Worm (Caenorhabditis elegans) whole organism, late embryonic: ENCODE measurements around the gene Y15E3A.3.
A peak's percentile ranks its signal among the peaks of the same experiment; 100 is the strongest.

Source experiments
- C38D4.7 ChIP-seq: fragments of 200-800 bp; sonication (Bioruptor generic); optimal IDR thresholded peaks from 2 replicates; lab custom pipeline; 2018; ENCODE audit warnings: mild to moderate bottlenecking, missing genetic modification characterization, moderate library complexity, missing compliant biosample characterization
- K02D7.2 ChIP-seq: sonication (generic microtip); optimal IDR thresholded peaks from 2 replicates; lab custom pipeline; 2017; ENCODE audit warnings: mild to moderate bottlenecking, missing genetic modification characterization, missing compliant biosample characterization
- ceh-14 ChIP-seq: sonication (generic microtip); optimal IDR thresholded peaks from 2 replicates; lab custom pipeline; 2016; ENCODE audit warnings: missing genotype, missing genetic modification characterization, missing compliant biosample characterization
- ceh-18 ChIP-seq: sonication (generic microtip); optimal IDR thresholded peaks from 2 replicates; lab custom pipeline; 2016; ENCODE audit warnings: missing genetic modification characterization, missing compliant biosample characterization
- ceh-19 ChIP-seq: fragments of 200-800 bp; sonication (Bioruptor generic); optimal IDR thresholded peaks from 2 replicates; lab custom pipeline; 2018; ENCODE audit warnings: mild to moderate bottlenecking, missing genetic modification characterization, missing compliant biosample characterization
- ceh-2 ChIP-seq: sonication (generic microtip); optimal IDR thresholded peaks from 2 replicates; lab custom pipeline; 2016; ENCODE audit warnings: missing genotype, missing genetic modification characterization, missing compliant biosample characterization
- ceh-22 ChIP-seq: sonication (generic microtip); optimal IDR thresholded peaks from 2 replicates; lab custom pipeline; 2017; ENCODE audit warnings: missing biosample characterization, missing genetic modification characterization
- ceh-24 ChIP-seq: sonication (generic microtip); optimal IDR thresholded peaks from 2 replicates; lab custom pipeline; 2016; ENCODE audit warnings: mild to moderate bottlenecking, missing genetic modification characterization, missing compliant biosample characterization
- ceh-30 ChIP-seq: fragments of 150-350 bp; optimal IDR thresholded peaks from 2 replicates; lab custom pipeline; 2014; ENCODE audit warnings: missing biosample characterization, missing genetic modification characterization
- ceh-31 ChIP-seq: sonication (generic microtip); optimal IDR thresholded peaks from 2 replicates; lab custom pipeline; 2016; ENCODE audit warnings: missing genetic modification characterization, missing compliant biosample characterization
- ceh-34 ChIP-seq: sonication (generic microtip); optimal IDR thresholded peaks from 2 replicates; lab custom pipeline; 2016; ENCODE audit warnings: mild to moderate bottlenecking, missing genetic modification characterization, missing compliant biosample characterization
- ceh-6 ChIP-seq: fragments of 200-800 bp; sonication (Bioruptor generic); optimal IDR thresholded peaks from 2 replicates; lab custom pipeline; 2018; ENCODE audit warnings: mild to moderate bottlenecking, missing genetic modification characterization, missing compliant biosample characterization
- ceh-9 ChIP-seq: sonication (generic microtip); optimal IDR thresholded peaks from 2 replicates; lab custom pipeline; 2016; ENCODE audit warnings: mild to moderate bottlenecking, missing genetic modification characterization, inconsistent platforms, missing compliant biosample characterization
- che-1 ChIP-seq: sonication (generic microtip); optimal IDR thresholded peaks from 2 replicates; lab custom pipeline; 2016; ENCODE audit warnings: mild to moderate bottlenecking, missing genetic modification characterization, missing compliant biosample characterization
- dve-1 ChIP-seq: sonication (generic microtip); optimal IDR thresholded peaks from 2 replicates; lab custom pipeline; 2017; ENCODE audit warnings: antibody characterized with exemption, mild to moderate bottlenecking, missing genetic modification characterization, missing compliant biosample characterization
- elt-2 ChIP-seq: sonication (generic microtip); optimal IDR thresholded peaks from 2 replicates; lab custom pipeline; 2016; ENCODE audit warnings: missing genetic modification reagents, missing genetic modification characterization, missing compliant biosample characterization
- ets-4 ChIP-seq: sonication (generic microtip); optimal IDR thresholded peaks from 2 replicates; lab custom pipeline; 2016; ENCODE audit warnings: missing genetic modification characterization, missing compliant biosample characterization
- fkh-10 ChIP-seq: fragments of 150-350 bp; optimal IDR thresholded peaks from 2 replicates; lab custom pipeline; 2014; ENCODE audit warnings: missing biosample characterization, missing genetic modification reagents, missing genetic modification characterization
- hlh-13 ChIP-seq: fragments of 200-800 bp; sonication (Bioruptor generic); optimal IDR thresholded peaks from 2 replicates; lab custom pipeline; 2018; ENCODE audit warnings: mild to moderate bottlenecking, missing genetic modification characterization, missing compliant biosample characterization
- hlh-15 ChIP-seq: sonication (generic microtip); optimal IDR thresholded peaks from 2 replicates; lab custom pipeline; 2016; ENCODE audit warnings: missing genetic modification characterization, missing compliant biosample characterization
- hlh-30 ChIP-seq: sonication (generic microtip); optimal IDR thresholded peaks from 2 replicates; lab custom pipeline; 2017; ENCODE audit warnings: antibody characterized with exemption, missing genetic modification characterization, missing compliant biosample characterization; ENCODE audit not compliant: insufficient read depth
- hlh-6 ChIP-seq: sonication (generic microtip); optimal IDR thresholded peaks from 2 replicates; lab custom pipeline; 2016; ENCODE audit warnings: missing genotype, missing genetic modification characterization, missing compliant biosample characterization
- hlh-8 ChIP-seq: sonication (generic microtip); optimal IDR thresholded peaks from 2 replicates; lab custom pipeline; 2016; ENCODE audit warnings: missing genotype, missing genetic modification characterization, missing compliant biosample characterization
- lim-6 ChIP-seq: sonication (generic microtip); optimal IDR thresholded peaks from 2 replicates; lab custom pipeline; 2016; ENCODE audit warnings: missing genetic modification characterization, missing compliant biosample characterization
- lin-11 ChIP-seq: fragments of 200-800 bp; sonication (Bioruptor generic); optimal IDR thresholded peaks from 2 replicates; lab custom pipeline; 2018; ENCODE audit warnings: mild to moderate bottlenecking, missing genetic modification characterization, missing compliant biosample characterization
- madf-2 ChIP-seq: sonication (generic microtip); optimal IDR thresholded peaks from 2 replicates; lab custom pipeline; 2017; ENCODE audit warnings: missing genetic modification characterization, missing compliant biosample characterization
- mec-3 ChIP-seq: sonication (generic microtip); optimal IDR thresholded peaks from 2 replicates; lab custom pipeline; 2016; ENCODE audit warnings: borderline replicate concordance, missing genetic modification characterization, missing compliant biosample characterization
- nfya-1 ChIP-seq: sonication (generic microtip); optimal IDR thresholded peaks from 2 replicates; lab custom pipeline; 2017; ENCODE audit warnings: missing genetic modification characterization, mild to moderate bottlenecking, missing compliant biosample characterization, antibody characterized with exemption, moderate library complexity
- npax-4 ChIP-seq: sonication (generic microtip); optimal IDR thresholded peaks from 2 replicates; lab custom pipeline; 2016; ENCODE audit warnings: missing genetic modification characterization, missing compliant biosample characterization
- odd-2 ChIP-seq: sonication (generic microtip); optimal IDR thresholded peaks from 2 replicates; lab custom pipeline; 2017; ENCODE audit warnings: antibody characterized with exemption, mild to moderate bottlenecking, missing genetic modification characterization, missing compliant biosample characterization
- pqm-1 ChIP-seq: sonication (generic microtip); optimal IDR thresholded peaks from 2 replicates; lab custom pipeline; 2016; ENCODE audit warnings: missing genetic modification characterization, missing compliant biosample characterization
- ref-2 ChIP-seq: sonication (generic microtip); optimal IDR thresholded peaks from 2 replicates; lab custom pipeline; 2016; ENCODE audit warnings: missing genetic modification characterization, missing compliant biosample characterization
- rnt-1 ChIP-seq: sonication (generic microtip); optimal IDR thresholded peaks from 2 replicates; lab custom pipeline; 2016; ENCODE audit warnings: missing genetic modification characterization, missing compliant biosample characterization
- sox-2 ChIP-seq: fragments of 200-800 bp; sonication (Bioruptor generic); IDR thresholded peaks from 2 replicates; pipeline ENCODE4 v1.3.6; 2022; ENCODE audit warnings: missing genetic modification reagents, missing genetic modification characterization, missing compliant biosample characterization
- sox-4 ChIP-seq: sonication (generic microtip); optimal IDR thresholded peaks from 2 replicates; lab custom pipeline; 2017; ENCODE audit warnings: mild to moderate bottlenecking, missing genetic modification characterization, inconsistent platforms, missing compliant biosample characterization
- syd-9 ChIP-seq: sonication (generic microtip); optimal IDR thresholded peaks from 2 replicates; lab custom pipeline; 2016; ENCODE audit warnings: mild to moderate bottlenecking, missing genetic modification characterization, moderate library complexity, missing compliant biosample characterization
- tbx-2 ChIP-seq: sonication (generic microtip); optimal IDR thresholded peaks from 2 replicates; lab custom pipeline; 2016; ENCODE audit warnings: missing genetic modification characterization, missing compliant biosample characterization
- unc-42 ChIP-seq: sonication (generic microtip); optimal IDR thresholded peaks from 2 replicates; lab custom pipeline; 2016; ENCODE audit warnings: missing genotype, missing genetic modification characterization, missing compliant biosample characterization
- unc-55 ChIP-seq: sonication (generic microtip); optimal IDR thresholded peaks from 2 replicates; lab custom pipeline; 2017; ENCODE audit warnings: missing biosample characterization, missing genetic modification reagents, missing genetic modification characterization
- unc-86 ChIP-seq: sonication (generic microtip); optimal IDR thresholded peaks from 2 replicates; lab custom pipeline; 2016; ENCODE audit warnings: missing genetic modification characterization, missing compliant biosample characterization
- zip-5 ChIP-seq: sonication (generic microtip); optimal IDR thresholded peaks from 2 replicates; lab custom pipeline; 2016; ENCODE audit warnings: missing genetic modification characterization, missing compliant biosample characterization
- ztf-16 ChIP-seq: sonication (generic microtip); optimal IDR thresholded peaks from 2 replicates; lab custom pipeline; 2017; ENCODE audit warnings: missing genetic modification characterization, missing compliant biosample characterization

The Y15E3A.3 gene

DNA sequence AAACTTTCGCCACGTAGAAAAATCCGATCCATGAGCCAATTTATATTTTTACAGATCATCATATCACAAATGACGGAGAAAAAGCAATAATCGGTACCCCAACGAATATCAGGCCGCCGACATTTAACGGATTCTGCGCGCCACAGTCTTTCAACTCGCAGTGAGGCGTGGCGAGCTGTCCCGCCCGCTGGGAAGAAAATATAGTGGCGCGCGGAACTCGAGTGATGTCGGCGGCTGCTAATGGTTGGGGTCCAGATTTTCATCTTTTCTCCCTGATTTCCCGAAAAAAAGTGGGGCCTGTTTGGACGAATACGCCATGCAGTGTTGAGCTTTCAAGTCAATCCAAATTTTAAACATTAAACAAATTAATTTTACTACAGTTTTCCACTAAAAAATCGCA, 47.0 kb downstream of the Y15E3A.3 start:
- TF ChIP-seq ceh-22 (tag; lab: Kevin White, UChicago) (no peak), lin-11 (tag; lab: Kevin White, UChicago) (no peak), nfya-1 (tag; lab: Kevin White, UChicago) (no peak), hlh-13 (GFP tag; lab: Kevin White, UChicago) (no peak), lim-6 (tag; lab: Kevin White, UChicago) (no peak), ztf-16 (tag; lab: Kevin White, UChicago) (no peak), unc-42 (tag; lab: Kevin White, UChicago) (no peak), K02D7.2 (tag; lab: Kevin White, UChicago) (no peak), hlh-6 (tag; lab: Kevin White, UChicago) (no peak), ceh-9 (tag; lab: Kevin White, UChicago) (no peak), odd-2 (tag; lab: Kevin White, UChicago) (no peak), npax-4 (tag; lab: Kevin White, UChicago) (no peak), hlh-30 (no peak), pqm-1 (no peak), unc-55 (GFP tag; lab: Kevin White, UChicago) (no peak)

DNA sequence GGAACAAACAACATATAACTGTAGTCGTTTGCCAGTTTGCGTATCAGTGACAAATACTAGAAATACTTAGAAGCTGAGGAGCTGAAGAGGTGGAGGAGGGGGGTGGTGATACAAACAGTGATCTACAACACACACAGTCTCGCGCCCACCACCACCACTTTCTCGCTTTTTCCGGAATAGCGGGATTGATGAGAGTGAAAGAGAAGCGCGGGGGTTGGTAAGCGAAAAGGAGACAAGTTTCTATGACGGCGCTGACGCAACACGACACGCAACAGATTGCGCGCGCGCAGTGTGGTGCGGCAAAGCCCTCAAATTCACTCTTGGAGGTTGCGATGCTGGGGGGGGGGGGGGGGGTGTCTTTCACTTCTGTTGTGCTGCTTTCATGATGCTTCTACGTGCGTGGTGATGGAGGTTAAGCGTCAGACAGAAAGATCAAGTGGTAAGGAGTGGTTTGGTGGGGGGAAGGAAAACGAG, 47.9 kb downstream of the Y15E3A.3 start, which contains the start of gene kin-20:
kin-20 (minus strand) TSS at position 51 of the 474 bp plus-strand sequence.
- no peak for TF ChIP-seq unc-86 (tag; lab: Kevin White, UChicago)
- no peak for TF ChIP-seq dve-1
- no peak for TF ChIP-seq che-1 (tag; lab: Kevin White, UChicago)
- TF ChIP-seq ceh-14 (tag; lab: Kevin White, UChicago) = no peak
- no peak for TF ChIP-seq hlh-8 (tag; lab: Kevin White, UChicago)
- TF ChIP-seq sox-2 = no peak
- TF ChIP-seq ztf-16 (tag; lab: Kevin White, UChicago) = no peak
- peak; percentile 31 for TF ChIP-seq ceh-31 (tag; lab: Kevin White, UChicago)
- peak; percentile 23 for TF ChIP-seq ceh-34 (tag; lab: Kevin White, UChicago)
- TF ChIP-seq ets-4 (tag; lab: Kevin White, UChicago) = no peak
- TF ChIP-seq ceh-6 (GFP tag; lab: Kevin White, UChicago) = no peak
- TF ChIP-seq zip-5 (tag; lab: Kevin White, UChicago) = no peak
- no peak for TF ChIP-seq ceh-24 (tag; lab: Kevin White, UChicago)
- no peak for TF ChIP-seq syd-9 (tag; lab: Kevin White, UChicago)
- TF ChIP-seq ceh-30 (tag; lab: Kevin White, UChicago) = no peak
- TF ChIP-seq hlh-13 (GFP tag; lab: Kevin White, UChicago) = peak; percentile 7
- TF ChIP-seq hlh-15 = no peak
- no peak for TF ChIP-seq mec-3
- peak; percentile 10 for TF ChIP-seq rnt-1
- TF ChIP-seq madf-2 (tag; lab: Kevin White, UChicago) = no peak
- TF ChIP-seq ref-2 (tag; lab: Kevin White, UChicago) = peak; percentile 22
- TF ChIP-seq nfya-1 (tag; lab: Kevin White, UChicago) = peak; percentile 39
- TF ChIP-seq, all 69 proteins: peak for 6

DNA sequence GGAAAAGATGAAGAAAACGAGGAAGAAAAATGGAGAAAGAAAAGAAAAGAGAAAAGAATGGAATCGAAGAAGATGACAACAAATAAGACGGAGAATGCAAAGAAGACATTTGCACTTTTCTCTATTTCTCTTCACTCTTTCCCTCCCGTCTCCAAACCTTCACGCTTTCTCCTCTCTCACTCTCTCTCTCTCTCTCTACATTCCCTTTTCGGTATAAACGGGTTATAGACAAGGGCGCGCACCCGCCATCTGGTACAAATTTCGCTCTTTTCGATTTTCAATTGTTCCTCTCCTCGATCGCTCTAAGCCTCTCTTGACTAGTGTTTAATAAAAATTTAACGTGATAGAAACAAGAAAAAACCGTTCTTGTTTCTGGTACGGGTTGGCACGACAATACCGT, 48.8 kb downstream of the Y15E3A.3 start:
- TF ChIP-seq tbx-2 (tag; lab: Kevin White, UChicago) = peak; percentile 66
- peak; percentile 11 for TF ChIP-seq ceh-2 (tag; lab: Kevin White, UChicago)
- TF ChIP-seq fkh-10 (GFP tag; lab: Kevin White, UChicago) = peak; percentile 29
- TF ChIP-seq ceh-34 (tag; lab: Kevin White, UChicago) = peak; percentile 43
- TF ChIP-seq rnt-1 = peak; percentile 19
- no peak for TF ChIP-seq elt-2 (tag; lab: Kevin White, UChicago)
- TF ChIP-seq madf-2 (tag; lab: Kevin White, UChicago) = no peak
- TF ChIP-seq unc-55 (GFP tag; lab: Kevin White, UChicago) = peak; percentile 56
- no peak for TF ChIP-seq sox-4 (tag; lab: Kevin White, UChicago)
- peak; percentile 14 for TF ChIP-seq ceh-19 (GFP tag; lab: Kevin White, UChicago)
- TF ChIP-seq C38D4.7 (GFP tag; lab: Kevin White, UChicago) = no peak
- TF ChIP-seq dve-1 = peak; percentile 71
- peak; percentile 81 for TF ChIP-seq ceh-31 (tag; lab: Kevin White, UChicago)
- peak; percentile 97 for TF ChIP-seq unc-42 (tag; lab: Kevin White, UChicago)
- peak; percentile 65 for TF ChIP-seq ceh-18 (tag; lab: Kevin White, UChicago)
- peak; percentile 68 for TF ChIP-seq nfya-1 (tag; lab: Kevin White, UChicago)
